Fruit fly (Drosophila melanogaster): ENCODE results near the gene CHMP2B.

The CHMP2B gene

DNA sequence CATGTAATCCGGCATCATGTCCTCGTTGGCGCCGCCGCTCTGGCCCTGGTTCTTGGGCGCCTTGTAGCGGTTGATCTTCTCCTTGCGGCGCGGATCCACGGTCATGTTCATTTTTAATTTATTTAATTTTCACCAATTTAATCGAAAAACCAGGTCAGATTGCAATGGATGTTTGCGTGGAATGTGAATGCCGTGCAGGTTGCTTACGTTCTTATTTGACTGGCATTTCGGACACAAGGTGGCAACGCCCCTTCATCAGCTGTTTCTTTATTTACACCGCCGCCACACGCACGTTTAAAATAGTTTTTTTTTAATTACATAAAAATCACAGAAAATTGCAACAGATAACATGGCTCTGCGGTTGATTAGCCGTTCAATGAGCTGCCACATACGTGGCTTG, 3.3 kb upstream of the CHMP2B start, which contains the start of the genes CG10674 and CG4611 (continued):
- TF ChIP-seq HmgZ (tag; optimal IDR thresholded peaks at IDR 0.05) (peak; percentile 43), cwo (GFP tag; optimal IDR thresholded peaks at IDR 0.05) (no peak), CrebB (tag; optimal IDR thresholded peaks at IDR 0.05) (no peak), CG14710 (tag; optimal IDR thresholded peaks at IDR 0.05) (no peak), vnd (GFP tag; IDR thresholded peaks at IDR 0.05; ENCODE audit: partially characterized antibody) (no peak), sens (GFP tag) (peak; percentile 38), al (GFP tag; IDR thresholded peaks at IDR 0.05) (no peak), dysf (GFP tag; IDR thresholded peaks at IDR 0.05) (no peak), Bgb (GFP tag; IDR thresholded peaks at IDR 0.05; ENCODE audit: partially characterized antibody) (peak; percentile 27; the same call in 1 of the 2 replicates), CG6813 (GFP tag; optimal IDR thresholded peaks at IDR 0.05) (no peak), chinmo (GFP tag; IDR thresholded peaks at IDR 0.05; ENCODE audit: partially characterized antibody) (0 out of 4 replicates have a peak, but pooled peaks have one; percentile 9), CHES-1-like (GFP tag; optimal IDR thresholded peaks at IDR 0.05) (no peak), trem (tag; optimal IDR thresholded peaks at IDR 0.05) (peak; percentile 20), Eip74EF (GFP tag; optimal IDR thresholded peaks at IDR 0.05) (no peak), CG2199 (GFP tag; IDR thresholded peaks at IDR 0.05) (no peak), Sin3A (optimal IDR thresholded peaks at IDR 0.05) (peak; percentile 28), CG6791 (GFP tag; IDR thresholded peaks at IDR 0.05; ENCODE audit: partially characterized antibody) (0 out of 3 replicates have a peak, but pooled peaks have one; percentile 18), CG4404 (GFP tag; IDR thresholded peaks at IDR 0.05) (no peak), Sox102F (GFP tag; optimal IDR thresholded peaks at IDR 0.05) (no peak), phol (tag; optimal IDR thresholded peaks at IDR 0.05) (peak; percentile 27), Dll (GFP tag; IDR thresholded peaks at IDR 0.05; ENCODE audit: partially characterized antibody) (0 out of 4 replicates have a peak, but pooled peaks have one; percentile 42), Fer3 (tag; optimal IDR thresholded peaks at IDR 0.05) (no peak), Opbp (GFP tag; IDR thresholded peaks at IDR 0.05; ENCODE audit: partially characterized antibody) (no peak), dm (GFP tag; optimal IDR thresholded peaks at IDR 0.05) (peak; percentile 51), Ets97D (GFP tag; optimal IDR thresholded peaks at IDR 0.05) (peak; percentile 26), MBD-R2 (GFP tag; IDR thresholded peaks at IDR 0.05) (peak; percentile 97), ro (GFP tag; IDR thresholded peaks at IDR 0.05) (no peak), Fer2 (tag; optimal IDR thresholded peaks at IDR 0.05) (no peak), Ada2b (GFP tag; IDR thresholded peaks at IDR 0.05) (no peak), CG4617 (GFP tag; optimal IDR thresholded peaks at IDR 0.05; ENCODE audit: borderline replicate concordance) (peak; percentile 75), pzg (GFP tag; optimal IDR thresholded peaks at IDR 0.05) (peak; percentile 60), CG11456 (GFP tag; IDR thresholded peaks at IDR 0.05) (no peak), fd102C (GFP tag; optimal IDR thresholded peaks at IDR 0.05) (no peak), Antp (GFP tag; optimal IDR thresholded peaks at IDR 0.05) (no peak), Awh (GFP tag; IDR thresholded peaks at IDR 0.05) (no peak), CG6175 (GFP tag; IDR thresholded peaks at IDR 0.05) (no peak), CG10267 (tag; optimal IDR thresholded peaks at IDR 0.05) (no peak), knrl (GFP tag; IDR thresholded peaks at IDR 0.05; ENCODE audit: partially characterized antibody) (peak; percentile 30; the same call in 1 of the 3 replicates), CG1603 (tag; optimal IDR thresholded peaks at IDR 0.05) (peak; percentile 39), p53 (GFP tag; optimal IDR thresholded peaks at IDR 0.05) (no peak)

Measured in whole organism, embryonic.